Fruit fly (Drosophila melanogaster) whole organism, embryonic: ENCODE measurements around the gene Fgop2.
A peak's percentile ranks its signal among the peaks of the same experiment; 100 is the strongest.

Source experiments
- Abd-B ChIP-seq: fragments of 200-800 bp; sonication (Bioruptor generic); optimal IDR thresholded peaks from 2 replicates; lab custom pipeline; 2018; ENCODE audit warnings: missing biosample characterization, mild to moderate bottlenecking, missing genetic modification characterization, moderate library complexity
- Adf1 ChIP-seq: fragments of 200-800 bp; sonication (Bioruptor generic); IDR thresholded peaks from 2 replicates; pipeline ENCODE4 v1.3.6; 2022; ENCODE audit warnings: missing biosample characterization, missing genetic modification characterization
- Blimp-1 ChIP-seq: fragments of 200-800 bp; sonication (Bioruptor generic); optimal IDR thresholded peaks from 3 replicates; lab custom pipeline; 2018; ENCODE audit warnings: missing biosample characterization, missing genetic modification characterization, mild to moderate bottlenecking, moderate library complexity, missing genetic modification reagents
- CG11247 ChIP-seq: fragments of 200-800 bp; sonication (Bioruptor generic); IDR thresholded peaks from 2 replicates; pipeline ENCODE4 v1.3.6; 2022; ENCODE audit warnings: missing biosample characterization, missing genetic modification characterization
- CG12391 ChIP-seq: fragments of 200-800 bp; sonication (Bioruptor generic); optimal IDR thresholded peaks from 3 replicates; lab custom pipeline; 2018; ENCODE audit warnings: missing biosample characterization, mild to moderate bottlenecking, missing genetic modification characterization, moderate library complexity
- CG13424 ChIP-seq: fragments of 200-800 bp; sonication (Bioruptor generic); optimal IDR thresholded peaks from 2 replicates; lab custom pipeline; 2019; ENCODE audit warnings: missing biosample characterization, mild to moderate bottlenecking, missing genetic modification characterization, moderate library complexity
- CG14014 ChIP-seq: fragments of 200-800 bp; sonication (Bioruptor generic); IDR thresholded peaks from 2 replicates; pipeline ENCODE4 v1.3.6; 2022; ENCODE audit warnings: missing biosample characterization, missing genetic modification characterization
- CG14965 ChIP-seq: fragments of 200-800 bp; sonication (Bioruptor generic); optimal IDR thresholded peaks from 2 replicates; lab custom pipeline; 2016; ENCODE audit warnings: missing biosample characterization, missing genetic modification characterization, borderline replicate concordance
- CG15011 ChIP-seq: fragments of 200-800 bp; sonication (Bioruptor generic); optimal IDR thresholded peaks from 3 replicates; lab custom pipeline; 2018; ENCODE audit warnings: missing biosample characterization, mild to moderate bottlenecking, missing genetic modification characterization
- CG16813 ChIP-seq: fragments of 200-800 bp; sonication (Bioruptor generic); IDR thresholded peaks from 3 replicates; pipeline ENCODE4 v1.3.6; 2022; ENCODE audit warnings: missing biosample characterization, missing genetic modification characterization; ENCODE audit not compliant: partially characterized antibody
- CG17829 ChIP-seq: fragments of 200-800 bp; optimal IDR thresholded peaks from 2 replicates; lab custom pipeline; 2019; ENCODE audit warnings: missing biosample characterization, mild to moderate bottlenecking, missing genetic modification characterization, moderate library complexity
- CG4282 ChIP-seq: fragments of 200-800 bp; sonication (Bioruptor generic); optimal IDR thresholded peaks from 2 replicates; lab custom pipeline; 2016; ENCODE audit warnings: missing biosample characterization, missing genetic modification characterization
- CG4730 ChIP-seq: fragments of 200-800 bp; sonication (Bioruptor generic); IDR thresholded peaks from 2 replicates; pipeline ENCODE4 v1.3.6; 2022; ENCODE audit warnings: missing biosample characterization, missing genetic modification characterization
- CG6765 ChIP-seq: fragments of 200-800 bp; sonication (Bioruptor generic); optimal IDR thresholded peaks from 3 replicates; lab custom pipeline; 2017; ENCODE audit warnings: missing biosample characterization, mild to moderate bottlenecking, missing genetic modification characterization
- CG8765 ChIP-seq: fragments of 200-800 bp; sonication (Bioruptor generic); IDR thresholded peaks from 2 replicates; pipeline ENCODE4 v1.3.6; 2022; ENCODE audit warnings: missing biosample characterization, missing genetic modification characterization
- CG9797 ChIP-seq: fragments of 200-800 bp; sonication (Bioruptor generic); optimal IDR thresholded peaks from 3 replicates; lab custom pipeline; 2018; ENCODE audit warnings: missing biosample characterization, mild to moderate bottlenecking, missing genetic modification characterization
- CoRest ChIP-seq: fragments of 200-800 bp; sonication (Bioruptor generic); optimal IDR thresholded peaks from 3 replicates; lab custom pipeline; 2018; ENCODE audit warnings: missing biosample characterization, mild to moderate bottlenecking, missing genetic modification characterization, moderate library complexity
- D ChIP-seq, 2 experiments: fragments of 200-800 bp in 1 of 2; fragments of >200 bp in 1 of 2; sonication (Bioruptor generic) in 1 of 2; optimal IDR thresholded peaks; 2 replicates in 1 of 2; 3 replicates in 1 of 2; lab custom pipeline; 2017; ENCODE audit warnings: mild to moderate bottlenecking in 1 of 2, missing biosample characterization in 1 of 2, missing genetic modification characterization in 1 of 2, missing genetic modification reagents in 1 of 2
- Dek ChIP-seq: fragments of 200-800 bp; sonication (Bioruptor generic); optimal IDR thresholded peaks from 3 replicates; lab custom pipeline; 2019; ENCODE audit warnings: missing biosample characterization, mild to moderate bottlenecking, missing genetic modification characterization, moderate library complexity
- Eip74EF ChIP-seq, 2 experiments: fragments of 200-800 bp in 1 of 2; fragments of >200 bp in 1 of 2; sonication (Bioruptor generic) in 1 of 2; optimal IDR thresholded peaks; 2 replicates each; lab custom pipeline; 2017 to 2019; ENCODE audit warnings: missing biosample characterization in 2 of 2, missing genetic modification characterization in 2 of 2, mild to moderate bottlenecking in 1 of 2, moderate library complexity in 1 of 2
- Fer3 ChIP-seq: fragments of 200-800 bp; sonication (Bioruptor generic); optimal IDR thresholded peaks from 2 replicates; lab custom pipeline; 2018; ENCODE audit warnings: missing biosample characterization, mild to moderate bottlenecking, missing genetic modification characterization, moderate library complexity
- Gug ChIP-seq: fragments of 200-800 bp; sonication (Bioruptor generic); IDR thresholded peaks from 4 replicates; pipeline ENCODE4 v1.3.6; 2022; ENCODE audit warnings: missing biosample characterization, missing genetic modification characterization
- H2.0 ChIP-seq: fragments of 200-800 bp; sonication (Bioruptor generic); IDR thresholded peaks from 2 replicates; pipeline ENCODE4 v1.3.6; 2022; ENCODE audit warnings: missing biosample characterization, missing genetic modification characterization
- HLH3B ChIP-seq: fragments of 200-800 bp; sonication (Bioruptor generic); IDR thresholded peaks from 2 replicates; pipeline ENCODE4 v1.3.6; 2022; ENCODE audit warnings: missing biosample characterization, missing genetic modification characterization
- HmgD ChIP-seq: fragments of 200-800 bp; sonication (Bioruptor generic); optimal IDR thresholded peaks from 3 replicates; lab custom pipeline; 2016; ENCODE audit warnings: missing biosample characterization, missing genetic modification characterization
- Med ChIP-seq: fragments of 200-800 bp; sonication (Bioruptor generic); peaks from one replicate; lab custom pipeline; 2016; ENCODE audit warnings: missing biosample characterization, missing genetic modification characterization, mild to moderate bottlenecking, inconsistent platforms, moderate library complexity
- Stat92E ChIP-seq, 3 experiments: fragments of >200 bp in 2 of 3; fragments of 200-800 bp in 1 of 3; sonication (Bioruptor generic) in 1 of 3; optimal IDR thresholded peaks; 2 replicates each; lab custom pipeline; 2017 to 2019; ENCODE audit warnings: missing biosample characterization in 3 of 3, missing genetic modification characterization in 3 of 3, mild to moderate bottlenecking in 1 of 3, moderate library complexity in 1 of 3
- TFAM ChIP-seq: fragments of 200-800 bp; sonication (Bioruptor generic); optimal IDR thresholded peaks from 2 replicates; lab custom pipeline; 2017; ENCODE audit warnings: missing biosample characterization, missing genetic modification characterization, inconsistent platforms
- YL-1 ChIP-seq: fragments of 200-800 bp; sonication (Bioruptor generic); optimal IDR thresholded peaks from 3 replicates; lab custom pipeline; 2017; ENCODE audit warnings: missing biosample characterization, mild to moderate bottlenecking, missing genetic modification characterization
- dysf ChIP-seq: fragments of 200-800 bp; sonication (Bioruptor generic); IDR thresholded peaks from 3 replicates; pipeline ENCODE4 v1.3.6; 2022; ENCODE audit warnings: missing biosample characterization, missing genetic modification characterization
- gcm ChIP-seq: fragments of 200-800 bp; sonication (Bioruptor generic); optimal IDR thresholded peaks from 2 replicates; lab custom pipeline; 2019; ENCODE audit warnings: missing biosample characterization, mild to moderate bottlenecking, missing genetic modification characterization, moderate library complexity
- gsb-n ChIP-seq: fragments of 200-800 bp; sonication (Bioruptor generic); optimal IDR thresholded peaks from 3 replicates; lab custom pipeline; 2018; ENCODE audit warnings: missing biosample characterization, mild to moderate bottlenecking, missing genetic modification characterization
- h ChIP-seq: fragments of >200 bp; optimal IDR thresholded peaks from 2 replicates; lab custom pipeline; 2017
- jigr1 ChIP-seq: fragments of 200-800 bp; sonication (Bioruptor generic); IDR thresholded peaks from 3 replicates; pipeline ENCODE4 v1.3.6; 2022; ENCODE audit warnings: missing biosample characterization, missing genetic modification characterization
- klu ChIP-seq: fragments of 200-800 bp; sonication (Bioruptor generic); IDR thresholded peaks from 2 replicates; pipeline ENCODE4 v1.3.6; 2022; ENCODE audit warnings: missing biosample characterization, missing genetic modification characterization
- lbe ChIP-seq: fragments of 200-800 bp; sonication (Bioruptor generic); optimal IDR thresholded peaks from 2 replicates; lab custom pipeline; 2016; ENCODE audit warnings: missing biosample characterization, mild to moderate bottlenecking, missing genetic modification characterization
- nom ChIP-seq: fragments of 200-800 bp; sonication (Bioruptor generic); optimal IDR thresholded peaks from 2 replicates; lab custom pipeline; 2017; ENCODE audit warnings: missing biosample characterization, missing genetic modification characterization, mild to moderate bottlenecking, moderate library complexity, missing genetic modification reagents
- oc ChIP-seq: fragments of 200-800 bp; sonication (Bioruptor generic); optimal IDR thresholded peaks from 2 replicates; lab custom pipeline; 2018; ENCODE audit warnings: missing biosample characterization, mild to moderate bottlenecking, missing genetic modification characterization, moderate library complexity
- onecut ChIP-seq: fragments of 200-800 bp; sonication (Bioruptor generic); IDR thresholded peaks from 2 replicates; pipeline ENCODE4 v1.3.6; 2022; ENCODE audit warnings: missing biosample characterization, missing genetic modification characterization
- otp ChIP-seq: fragments of 200-800 bp; sonication (Bioruptor generic); IDR thresholded peaks from 3 replicates; pipeline ENCODE4, ENCODE4 v1.3.6; 2022; ENCODE audit warnings: missing biosample characterization, missing genetic modification characterization
- pfk ChIP-seq: fragments of 200-800 bp; sonication (Bioruptor generic); optimal IDR thresholded peaks from 2 replicates; lab custom pipeline; 2018; ENCODE audit warnings: missing biosample characterization, mild to moderate bottlenecking, missing genetic modification characterization, moderate library complexity
- pho ChIP-seq: fragments of 200-800 bp; sonication (Bioruptor generic); optimal IDR thresholded peaks from 2 replicates; lab custom pipeline; 2016; ENCODE audit warnings: missing biosample characterization, missing genetic modification characterization
- phol ChIP-seq: fragments of 200-800 bp; sonication (Bioruptor generic); optimal IDR thresholded peaks from 3 replicates; lab custom pipeline; 2018; ENCODE audit warnings: missing biosample characterization, mild to moderate bottlenecking, missing genetic modification characterization, moderate library complexity
- salm ChIP-seq: fragments of 200-800 bp; sonication (Bioruptor generic); optimal IDR thresholded peaks from 2 replicates; lab custom pipeline; 2018; ENCODE audit warnings: missing biosample characterization, mild to moderate bottlenecking, missing genetic modification characterization
- ssp ChIP-seq: fragments of 200-800 bp; sonication (Bioruptor generic); IDR thresholded peaks from 2 replicates; pipeline ENCODE4 v1.3.6; 2022; ENCODE audit warnings: missing biosample characterization, missing genetic modification characterization
- wek ChIP-seq: fragments of 200-800 bp; sonication (Bioruptor generic); optimal IDR thresholded peaks from 3 replicates; lab custom pipeline; 2018; ENCODE audit warnings: missing biosample characterization, mild to moderate bottlenecking, missing genetic modification characterization, moderate library complexity

The Fgop2 gene

dm6 chr2L:6971597-6972036 lies 26.5 kb upstream of the Fgop2 start, which contains the start of gene snRNP-U1-70K (continued):
- peak; percentile 55 for TF ChIP-seq Adf1 (GFP tag; lab: Robert Waterston, UW)
- peak; percentile 53 for TF ChIP-seq phol
- peak; percentile 94 for TF ChIP-seq CG9797 (GFP tag; lab: Kevin White, UChicago)
- 0 out of 2 replicates have a peak, but pooled peaks have one; percentile 5 for TF ChIP-seq ssp (GFP tag; lab: Robert Waterston, UW)
- TF ChIP-seq CG4730 (GFP tag; lab: Robert Waterston, UW) = no peak
- TF ChIP-seq lbe (GFP tag; lab: Kevin White, UChicago) = no peak
- TF ChIP-seq YL-1 (GFP tag; lab: Kevin White, UChicago) = peak; percentile 86

- TF ChIP-seq CG14014 (GFP tag; lab: Robert Waterston, UW) (no peak), Med (GFP tag; lab: Kevin White, UChicago) (peak; percentile 40), jigr1 (0 out of 3 replicates have a peak, but pooled peaks have one; percentile 10), Gug (GFP tag; lab: Robert Waterston, UW) (no peak), gcm (no peak), Abd-B (GFP tag; lab: Kevin White, UChicago) (no peak)
Measured at dm6 chr2L:6970813-6971212, 25.7 kb upstream of the Fgop2 start.

dm6 chr2L:6968013-6968517 lies 23.0 kb upstream of the Fgop2 start:
- TF ChIP-seq h (lab: Kevin White, UChicago) (no peak), salm (tag; lab: Kevin White, UChicago) (peak; percentile 35), klu (GFP tag; lab: Robert Waterston, UW) (no peak), CG17829 (peak; percentile 20), gcm (peak; percentile 34), CG13424 (peak; percentile 28), H2.0 (no peak), TFAM (no peak), Stat92E (GFP tag; optimal IDR thresholded peaks at IDR 0.05; lab: Kevin White, UChicago) (no peak), CG14965 (no peak), Blimp-1 (GFP tag; lab: Kevin White, UChicago) (no peak), wek (GFP tag; lab: Kevin White, UChicago) (peak; percentile 26), Fer3 (tag; lab: Kevin White, UChicago) (peak; percentile 29), oc (tag; lab: Kevin White, UChicago) (peak; percentile 19), D (optimal IDR thresholded peaks at IDR 0.05; lab: Kevin White, UChicago) (no peak), D (GFP tag; optimal IDR thresholded peaks at IDR 0.05; lab: Kevin White, UChicago) (no peak), CG11247 (GFP tag; lab: Robert Waterston, UW) (no peak), CG8765 (GFP tag; lab: Robert Waterston, UW) (no peak), Eip74EF (GFP tag; optimal IDR thresholded peaks at IDR 0.05; lab: Kevin White, UChicago) (peak in 1 of 2 experiments; percentile 26), onecut (GFP tag; lab: Robert Waterston, UW) (peak; percentile 55), gsb-n (tag; lab: Kevin White, UChicago) (peak; percentile 15), CG6765 (GFP tag; lab: Kevin White, UChicago) (no peak), CoRest (tag; lab: Kevin White, UChicago) (peak; percentile 5), CG12391 (tag; lab: Kevin White, UChicago) (peak; percentile 50), dysf (GFP tag; lab: Robert Waterston, UW) (peak; percentile 48; the same call in 1 of the 3 replicates), CG15011 (GFP tag; lab: Kevin White, UChicago) (no peak), Abd-B (GFP tag; lab: Kevin White, UChicago) (no peak), nom (no peak), HLH3B (peak; percentile 27; the same call in 1 of the 2 replicates), otp (GFP tag; lab: Robert Waterston, UW) (no peak), HmgD (GFP tag; lab: Kevin White, UChicago) (peak; percentile 8), CG16813 (GFP tag; lab: Robert Waterston, UW) (peak; percentile 5), Dek (tag; lab: Kevin White, UChicago) (no peak), CG4282 (GFP tag; lab: Kevin White, UChicago) (peak; percentile 2), pho (peak; percentile 29), pfk (no peak)
